Fruit fly (Drosophila melanogaster): ENCODE results near the gene mRpL1.
A peak's percentile ranks its signal among the peaks of the same experiment; 100 is the strongest.

Gene mRpL1

DNA sequence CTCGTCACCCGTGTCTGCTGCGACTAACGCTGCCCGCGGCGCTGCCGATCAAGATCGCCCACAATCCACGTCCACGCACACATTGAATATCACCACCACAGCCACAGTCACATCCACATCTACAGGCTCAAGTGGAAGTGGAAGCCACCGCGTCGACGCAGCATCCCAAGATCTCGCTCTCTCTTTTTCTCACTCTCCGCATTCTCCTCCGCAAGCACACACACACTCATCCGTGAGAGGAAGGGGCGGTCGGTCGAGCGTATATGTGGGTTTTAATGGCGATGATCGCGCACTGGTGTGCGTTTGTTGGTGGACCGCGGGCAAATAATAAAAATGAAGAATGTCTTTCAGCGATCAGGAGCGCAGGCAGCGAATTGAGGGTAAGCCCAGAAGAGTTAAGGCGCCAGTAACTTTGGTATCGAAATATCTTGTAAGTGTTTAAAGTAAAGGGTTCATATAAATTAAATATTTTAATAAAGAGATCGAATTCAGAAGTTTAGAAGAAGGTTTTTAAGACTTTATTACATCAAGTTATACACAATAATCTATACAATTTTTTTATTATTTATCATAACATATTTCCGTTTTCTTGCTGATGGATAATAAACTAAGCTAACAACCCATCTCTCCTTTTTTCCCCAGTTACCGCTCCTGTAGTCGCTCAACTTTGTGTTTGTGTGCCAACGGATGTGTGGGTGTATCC lies 32.7 kb downstream of the mRpL1 start, which contains the start of gene Poxm (continued):
- peak; percentile 78 for TF ChIP-seq seq (GFP tag; IDR thresholded peaks at IDR 0.05)
- TF ChIP-seq B-H2 (GFP tag; optimal IDR thresholded peaks at IDR 0.05), result peak; percentile 39
- no peak for TF ChIP-seq sna (GFP tag; IDR thresholded peaks at IDR 0.05; ENCODE audit: partially characterized antibody)
- peak; percentile 84 for TF ChIP-seq CG3847 (GFP tag; IDR thresholded peaks at IDR 0.05)
- TF ChIP-seq lilli (GFP tag; optimal IDR thresholded peaks at IDR 0.05), result peak; percentile 81
- peak; percentile 49; the same call in 1 of the 2 replicates for TF ChIP-seq Taf1 (GFP tag; IDR thresholded peaks at IDR 0.05)
- TF ChIP-seq CG7963 (GFP tag; IDR thresholded peaks at IDR 0.05; ENCODE audit: partially characterized antibody), result no peak
- peak in 1 of 2 experiments; percentile 83 for TF ChIP-seq Hr78 (GFP tag; optimal IDR thresholded peaks at IDR 0.05)
- TF ChIP-seq CG2116 (GFP tag; optimal IDR thresholded peaks at IDR 0.05), result peak; percentile 40
- TF ChIP-seq CG6683 (GFP tag; optimal IDR thresholded peaks at IDR 0.05), result no peak
- peak; percentile 78 for TF ChIP-seq CG8290 (GFP tag; optimal IDR thresholded peaks at IDR 0.05)
- peak in 1 of 2 experiments; percentile 83 for TF ChIP-seq CG8290 (tag; optimal IDR thresholded peaks at IDR 0.05)
- TF ChIP-seq CG6813 (GFP tag; optimal IDR thresholded peaks at IDR 0.05), result peak; percentile 74
- peak; percentile 95 for TF ChIP-seq CG14710 (tag; optimal IDR thresholded peaks at IDR 0.05)
- TF ChIP-seq kni (GFP tag; optimal IDR thresholded peaks at IDR 0.05), result peak; percentile 52
- peak; percentile 90 for TF ChIP-seq Sox102F (GFP tag; optimal IDR thresholded peaks at IDR 0.05)
- peak; percentile 76; the same call in 2 of the 3 replicates for TF ChIP-seq Optix (GFP tag; IDR thresholded peaks at IDR 0.05)
- peak; percentile 81 for TF ChIP-seq ATbp (GFP tag; optimal IDR thresholded peaks at IDR 0.05)
- TF ChIP-seq CG32532 (GFP tag; IDR thresholded peaks at IDR 0.05), result peak; percentile 66
- peak; percentile 91 for TF ChIP-seq zen (tag; optimal IDR thresholded peaks at IDR 0.05)
- TF ChIP-seq Ets97D (GFP tag; optimal IDR thresholded peaks at IDR 0.05), result peak; percentile 33
- peak; percentile 96 for TF ChIP-seq Ssrp (tag; optimal IDR thresholded peaks at IDR 0.05)
- peak; percentile 21 for TF ChIP-seq maf-S (GFP tag; optimal IDR thresholded peaks at IDR 0.05)
- TF ChIP-seq dimm (GFP tag; IDR thresholded peaks at IDR 0.05), result peak; percentile 55; the same call in 1 of the 2 replicates
- peak; percentile 86 for TF ChIP-seq CG4328 (GFP tag; optimal IDR thresholded peaks at IDR 0.05)
- TF ChIP-seq CG15011 (GFP tag; optimal IDR thresholded peaks at IDR 0.05), result peak; percentile 84
- peak; percentile 80 for TF ChIP-seq CG13296 (GFP tag; optimal IDR thresholded peaks at IDR 0.05)
- peak; percentile 61 for TF ChIP-seq CG4854 (GFP tag; optimal IDR thresholded peaks at IDR 0.05)
- peak; percentile 27 for TF ChIP-seq Atf3 (GFP tag; optimal IDR thresholded peaks at IDR 0.05)
- TF ChIP-seq eve (GFP tag; optimal IDR thresholded peaks at IDR 0.05), result no peak
- peak; percentile 67; the same call in 1 of the 2 replicates for TF ChIP-seq Doc2 (GFP tag; IDR thresholded peaks at IDR 0.05)
- TF ChIP-seq ab (GFP tag; optimal IDR thresholded peaks at IDR 0.05), result no peak
- no peak for TF ChIP-seq Sin3A (optimal IDR thresholded peaks at IDR 0.05)
- peak; percentile 84 for TF ChIP-seq CG8359 (GFP tag; optimal IDR thresholded peaks at IDR 0.05; ENCODE audit: borderline replicate concordance)
- no peak for TF ChIP-seq ash1 (GFP tag; optimal IDR thresholded peaks at IDR 0.05)
- peak; percentile 32 for TF ChIP-seq CG8089 (GFP tag; optimal IDR thresholded peaks at IDR 0.05)
- TF ChIP-seq CG2889 (GFP tag; IDR thresholded peaks at IDR 0.05), result 0 out of 3 replicates have a peak, but pooled peaks have one; percentile 51
- no peak for TF ChIP-seq Mes4 (GFP tag; optimal IDR thresholded peaks at IDR 0.05)
- peak; percentile 16 for TF ChIP-seq pho (GFP tag; optimal IDR thresholded peaks at IDR 0.05)
- peak; percentile 85 for TF ChIP-seq PHDP (tag; optimal IDR thresholded peaks at IDR 0.05)
- peak; percentile 89 for TF ChIP-seq cato (GFP tag; optimal IDR thresholded peaks at IDR 0.05; ENCODE audit: borderline replicate concordance)
- peak; percentile 88 for TF ChIP-seq CG32772 (GFP tag; IDR thresholded peaks at IDR 0.05)
- TF ChIP-seq Adf1 (GFP tag; IDR thresholded peaks at IDR 0.05), result peak; percentile 85
- no peak for TF ChIP-seq pros (GFP tag; optimal IDR thresholded peaks at IDR 0.05)
- TF ChIP-seq Dip2 (GFP tag; IDR thresholded peaks at IDR 0.05), result peak; percentile 53
- peak; percentile 81 for TF ChIP-seq stc (GFP tag; IDR thresholded peaks at IDR 0.05)
- TF ChIP-seq ERR (GFP tag; optimal IDR thresholded peaks at IDR 0.05), result no peak
- TF ChIP-seq CG12744 (GFP tag; optimal IDR thresholded peaks at IDR 0.05), result no peak
- peak; percentile 56 for TF ChIP-seq Deaf1 (tag; optimal IDR thresholded peaks at IDR 0.05)
